Fruit fly (Drosophila melanogaster): ENCODE results near the gene chico.
A peak's percentile ranks its signal among the peaks of the same experiment; 100 is the strongest.

Gene chico

dm6 chr2L:10230455-10230854 is 16.4 kb downstream of the chico start:
- TF ChIP-seq sv (GFP tag; optimal IDR thresholded peaks at IDR 0.05) (no peak), usp (GFP tag; optimal IDR thresholded peaks at IDR 0.05) (no peak), Abd-B (GFP tag; optimal IDR thresholded peaks at IDR 0.05) (no peak), dl (GFP tag; optimal IDR thresholded peaks at IDR 0.05; ENCODE audit: insufficient read depth in 1 of 2, partially characterized antibody in 2 of 2) (no peak), Hr78 (GFP tag; optimal IDR thresholded peaks at IDR 0.05) (no peak), Rel (GFP tag; optimal IDR thresholded peaks at IDR 0.05) (no peak), Rel (tag; optimal IDR thresholded peaks at IDR 0.05) (no peak), Vsx2 (GFP tag; optimal IDR thresholded peaks at IDR 0.05; ENCODE audit: partially characterized antibody) (no peak), jim (GFP tag; optimal IDR thresholded peaks at IDR 0.05) (no peak), dmrt93B (GFP tag; optimal IDR thresholded peaks at IDR 0.05) (no peak), Myc (optimal IDR thresholded peaks at IDR 0.05) (no peak), pan (optimal IDR thresholded peaks at IDR 0.05) (no peak), psq (GFP tag; optimal IDR thresholded peaks at IDR 0.05) (no peak), fru (GFP tag; optimal IDR thresholded peaks at IDR 0.05) (no peak), Sp1 (GFP tag; optimal IDR thresholded peaks at IDR 0.05) (no peak), Jra (GFP tag; optimal IDR thresholded peaks at IDR 0.05) (no peak), woc (GFP tag; optimal IDR thresholded peaks at IDR 0.05) (no peak), CrebA (GFP tag; optimal IDR thresholded peaks at IDR 0.05; ENCODE audit: borderline replicate concordance) (no peak)

dm6 chr2L:10226724-10227407 is 20.0 kb downstream of the chico start, which contains the start of gene CG5708:
Gene CG5708, minus strand, starts transcription at chr2L:10226808.
- no peak for TF ChIP-seq HLH106 (tag; optimal IDR thresholded peaks at IDR 0.05)
- no peak for TF ChIP-seq Abd-B (GFP tag; optimal IDR thresholded peaks at IDR 0.05)
- no peak for TF ChIP-seq Vsx2 (GFP tag; optimal IDR thresholded peaks at IDR 0.05; ENCODE audit: partially characterized antibody)
- no peak for TF ChIP-seq Jra (GFP tag; optimal IDR thresholded peaks at IDR 0.05)
- TF ChIP-seq Myc (optimal IDR thresholded peaks at IDR 0.05) = peak; percentile 82
- TF ChIP-seq GATAd (GFP tag; optimal IDR thresholded peaks at IDR 0.05) = no peak
- no peak for TF ChIP-seq dsf (GFP tag; optimal IDR thresholded peaks at IDR 0.05; ENCODE audit: borderline replicate concordance)
- TF ChIP-seq Dfd (GFP tag; optimal IDR thresholded peaks at IDR 0.05) = no peak
- peak; percentile 11 for TF ChIP-seq Sp1 (GFP tag; optimal IDR thresholded peaks at IDR 0.05)
- no peak for TF ChIP-seq dl (GFP tag; optimal IDR thresholded peaks at IDR 0.05; ENCODE audit: insufficient read depth in 1 of 2, partially characterized antibody in 2 of 2)
- no peak for TF ChIP-seq usp (GFP tag; optimal IDR thresholded peaks at IDR 0.05)
- TF ChIP-seq fru (GFP tag; optimal IDR thresholded peaks at IDR 0.05) = no peak
- TF ChIP-seq h (GFP tag; optimal IDR thresholded peaks at IDR 0.05) = no peak
- no peak for TF ChIP-seq Dif (GFP tag; optimal IDR thresholded peaks at IDR 0.05; ENCODE audit: partially characterized antibody)
- TF ChIP-seq br (GFP tag; optimal IDR thresholded peaks at IDR 0.05) = no peak
- no peak for TF ChIP-seq brk (GFP tag; optimal IDR thresholded peaks at IDR 0.05)
- peak; percentile 15 for TF ChIP-seq rgr (GFP tag; optimal IDR thresholded peaks at IDR 0.05)
- TF ChIP-seq Mio (GFP tag; optimal IDR thresholded peaks at IDR 0.05) = no peak
- TF ChIP-seq CG9705 (GFP tag; optimal IDR thresholded peaks at IDR 0.05) = no peak
- no peak for TF ChIP-seq dmrt93B (GFP tag; optimal IDR thresholded peaks at IDR 0.05)
- TF ChIP-seq sv (GFP tag; optimal IDR thresholded peaks at IDR 0.05) = no peak
- TF ChIP-seq CrebA (GFP tag; optimal IDR thresholded peaks at IDR 0.05; ENCODE audit: borderline replicate concordance) = no peak
- no peak for TF ChIP-seq pan (optimal IDR thresholded peaks at IDR 0.05)
- TF ChIP-seq N (GFP tag; optimal IDR thresholded peaks at IDR 0.05) = no peak
- peak; percentile 80 for TF ChIP-seq woc (GFP tag; optimal IDR thresholded peaks at IDR 0.05)
- no peak for TF ChIP-seq tai (GFP tag; optimal IDR thresholded peaks at IDR 0.05)
- no peak for TF ChIP-seq lola (GFP tag; optimal IDR thresholded peaks at IDR 0.05)
- TF ChIP-seq CG32264 (GFP tag; optimal IDR thresholded peaks at IDR 0.05) = no peak
- no peak for TF ChIP-seq Hr78 (GFP tag; optimal IDR thresholded peaks at IDR 0.05)
- TF ChIP-seq psq (GFP tag; optimal IDR thresholded peaks at IDR 0.05) = no peak
- no peak for TF ChIP-seq OdsH (GFP tag; optimal IDR thresholded peaks at IDR 0.05)
- peak; percentile 26 for TF ChIP-seq sage (GFP tag; optimal IDR thresholded peaks at IDR 0.05)
- no peak for TF ChIP-seq jim (GFP tag; optimal IDR thresholded peaks at IDR 0.05)
- peak; percentile 22 for TF ChIP-seq Hnf4 (GFP tag; optimal IDR thresholded peaks at IDR 0.05)
- TF ChIP-seq Rel (GFP tag; optimal IDR thresholded peaks at IDR 0.05) = no peak
- TF ChIP-seq Rel (tag; optimal IDR thresholded peaks at IDR 0.05) = peak; percentile 41
- TF ChIP-seq Hr83 (GFP tag; optimal IDR thresholded peaks at IDR 0.05; ENCODE audit: poor library complexity, severe bottlenecking) = no peak
- TF ChIP-seq ey (GFP tag; optimal IDR thresholded peaks at IDR 0.05) = no peak
- no peak for TF ChIP-seq foxo (GFP tag; optimal IDR thresholded peaks at IDR 0.05)
